Fruit fly (Drosophila melanogaster) whole organism, prepupa: Measurements from ENCODE around the gene CG42579.

Experiments used
- CG10631 ChIP-seq: fragments of 200-800 bp; sonication (Bioruptor generic); optimal IDR thresholded peaks from 2 replicates; lab custom pipeline; 2016; ENCODE audit warnings: missing biosample characterization, missing genetic modification characterization
- CG11762 ChIP-seq: fragments of 200-800 bp; sonication (Bioruptor generic); optimal IDR thresholded peaks from 3 replicates; lab custom pipeline; 2016; ENCODE audit warnings: missing biosample characterization, missing genetic modification characterization; ENCODE audit not compliant: insufficient read depth
- CG11902 ChIP-seq: fragments of 200-800 bp; sonication (Bioruptor generic); optimal IDR thresholded peaks from 3 replicates; lab custom pipeline; 2016; ENCODE audit warnings: missing biosample characterization, missing genetic modification characterization
- CG15336 ChIP-seq: fragments of 200-800 bp; sonication (Bioruptor generic); IDR thresholded peaks from 2 replicates; pipeline ENCODE4 v1.3.6; 2022; ENCODE audit warnings: missing biosample characterization, missing genetic modification characterization
- CG16779 ChIP-seq: fragments of 200-800 bp; sonication (Bioruptor generic); optimal IDR thresholded peaks from 3 replicates; lab custom pipeline; 2017; ENCODE audit warnings: missing biosample characterization, mild to moderate bottlenecking, missing genetic modification characterization
- CG3032 ChIP-seq: fragments of 200-800 bp; optimal IDR thresholded peaks from 2 replicates; lab custom pipeline; 2019; ENCODE audit warnings: missing biosample characterization, mild to moderate bottlenecking, missing genetic modification characterization, moderate library complexity
- CG32006 ChIP-seq: fragments of 200-800 bp; sonication (Bioruptor generic); optimal IDR thresholded peaks from 3 replicates; lab custom pipeline; 2017; ENCODE audit warnings: missing biosample characterization, mild to moderate bottlenecking, missing genetic modification characterization
- CG34406 ChIP-seq: fragments of 200-800 bp; sonication (Bioruptor generic); optimal IDR thresholded peaks from 3 replicates; lab custom pipeline; 2016; ENCODE audit warnings: missing biosample characterization, missing genetic modification characterization
- CG4318 ChIP-seq: fragments of 200-800 bp; sonication (Bioruptor generic); optimal IDR thresholded peaks from 3 replicates; lab custom pipeline; 2017; ENCODE audit warnings: missing biosample characterization, mild to moderate bottlenecking, missing genetic modification characterization
- CG6163 ChIP-seq: fragments of 200-800 bp; sonication (Bioruptor generic); IDR thresholded peaks from 3 replicates; pipeline ENCODE4 v1.3.6; 2022; ENCODE audit warnings: missing biosample characterization, missing genetic modification characterization
- CG6792 ChIP-seq: fragments of 200-800 bp; sonication (Bioruptor generic); optimal IDR thresholded peaks from 3 replicates; lab custom pipeline; 2016; ENCODE audit warnings: missing biosample characterization, missing genetic modification characterization
- CG6808 ChIP-seq: fragments of 200-800 bp; sonication (Bioruptor generic); optimal IDR thresholded peaks from 3 replicates; lab custom pipeline; 2017; ENCODE audit warnings: missing biosample characterization, missing genetic modification characterization, mild to moderate bottlenecking, moderate library complexity, missing genetic modification reagents
- CG7368 ChIP-seq: fragments of 200-800 bp; sonication (Bioruptor generic); optimal IDR thresholded peaks from 3 replicates; lab custom pipeline; 2016; ENCODE audit warnings: missing biosample characterization, missing genetic modification characterization
- CG8319 ChIP-seq: fragments of 200-800 bp; sonication (Bioruptor generic); optimal IDR thresholded peaks from 3 replicates; lab custom pipeline; 2016; ENCODE audit warnings: missing biosample characterization, missing genetic modification characterization
- CG8632 ChIP-seq: fragments of 200-800 bp; sonication (Bioruptor generic); optimal IDR thresholded peaks from 3 replicates; lab custom pipeline; 2016; ENCODE audit warnings: missing biosample characterization, missing genetic modification characterization
- CG9139 ChIP-seq: fragments of 200-800 bp; sonication (Bioruptor generic); optimal IDR thresholded peaks from 3 replicates; lab custom pipeline; 2017; ENCODE audit warnings: missing biosample characterization, mild to moderate bottlenecking, missing genetic modification characterization
- Eip78C ChIP-seq: fragments of 200-800 bp; sonication (Bioruptor generic); peaks from one replicate; lab custom pipeline; 2016; ENCODE audit warnings: missing biosample characterization, missing genetic modification characterization
- Eip93F ChIP-seq: fragments of 200-800 bp; sonication (Bioruptor generic); optimal IDR thresholded peaks from 2 replicates; lab custom pipeline; 2016; ENCODE audit warnings: missing biosample characterization, mild to moderate bottlenecking, missing genetic modification characterization
- Ets21C ChIP-seq: fragments of 200-800 bp; sonication (Bioruptor generic); optimal IDR thresholded peaks from 3 replicates; lab custom pipeline; 2016; ENCODE audit warnings: missing biosample characterization, missing genetic modification characterization
- Hr38 ChIP-seq: sonication (Bioruptor generic); optimal IDR thresholded peaks from 2 replicates; lab custom pipeline; 2016; ENCODE audit warnings: missing biosample characterization, missing genetic modification characterization
- Lpt ChIP-seq: fragments of 200-800 bp; sonication (Bioruptor generic); optimal IDR thresholded peaks from 3 replicates; lab custom pipeline; 2016; ENCODE audit warnings: missing biosample characterization, missing genetic modification characterization
- Met ChIP-seq: fragments of 200-800 bp; sonication (Bioruptor generic); optimal IDR thresholded peaks from 3 replicates; lab custom pipeline; 2016; ENCODE audit warnings: missing biosample characterization, missing genetic modification characterization
- Smox ChIP-seq: fragments of 200-800 bp; sonication (Bioruptor generic); optimal IDR thresholded peaks from 3 replicates; lab custom pipeline; 2016; ENCODE audit warnings: missing biosample characterization, missing genetic modification characterization
- Sox102F ChIP-seq: fragments of 200-800 bp; sonication (Bioruptor generic); optimal IDR thresholded peaks from 2 replicates; lab custom pipeline; 2016; ENCODE audit warnings: missing biosample characterization, mild to moderate bottlenecking, missing genetic modification characterization
- Sox14 ChIP-seq: fragments of 200-800 bp; sonication (Bioruptor generic); optimal IDR thresholded peaks from 3 replicates; lab custom pipeline; 2016; ENCODE audit warnings: missing biosample characterization, missing genetic modification characterization
- achi ChIP-seq: fragments of 200-800 bp; sonication (Bioruptor generic); optimal IDR thresholded peaks from 3 replicates; lab custom pipeline; 2016; ENCODE audit warnings: missing biosample characterization, missing genetic modification characterization
- acj6 ChIP-seq: fragments of 200-800 bp; sonication (Bioruptor generic); optimal IDR thresholded peaks from 3 replicates; lab custom pipeline; 2016; ENCODE audit warnings: missing biosample characterization, missing genetic modification characterization
- cyc ChIP-seq: fragments of 200-800 bp; sonication (Bioruptor generic); optimal IDR thresholded peaks from 3 replicates; lab custom pipeline; 2016; ENCODE audit warnings: missing biosample characterization, missing genetic modification characterization
- dac ChIP-seq: fragments of 200-800 bp; sonication (Bioruptor generic); optimal IDR thresholded peaks from 2 replicates; lab custom pipeline; 2017; ENCODE audit warnings: missing biosample characterization, mild to moderate bottlenecking, missing genetic modification characterization
- dsx ChIP-seq: fragments of 200-800 bp; optimal IDR thresholded peaks from 3 replicates; lab custom pipeline; 2019; ENCODE audit warnings: missing biosample characterization, mild to moderate bottlenecking, missing genetic modification characterization, moderate library complexity; ENCODE audit not compliant: poor library complexity, severe bottlenecking
- esn ChIP-seq: fragments of 200-800 bp; sonication (Bioruptor generic); optimal IDR thresholded peaks from 2 replicates; lab custom pipeline; 2016; ENCODE audit warnings: missing biosample characterization, mild to moderate bottlenecking, missing genetic modification characterization, moderate library complexity
- fd85E ChIP-seq: fragments of 200-800 bp; sonication (Bioruptor generic); optimal IDR thresholded peaks from 3 replicates; lab custom pipeline; 2016; ENCODE audit warnings: missing biosample characterization, missing genetic modification characterization
- fkh ChIP-seq: fragments of 200-800 bp; sonication (Bioruptor generic); optimal IDR thresholded peaks from 3 replicates; lab custom pipeline; 2017; ENCODE audit warnings: missing biosample characterization, mild to moderate bottlenecking, missing genetic modification characterization, moderate library complexity
- net ChIP-seq: fragments of 200-800 bp; sonication (Bioruptor generic); optimal IDR thresholded peaks from 3 replicates; lab custom pipeline; 2016; ENCODE audit warnings: missing biosample characterization, missing genetic modification characterization
- pdm3 ChIP-seq: fragments of 200-800 bp; sonication (Bioruptor generic); optimal IDR thresholded peaks from 3 replicates; lab custom pipeline; 2016; ENCODE audit warnings: missing biosample characterization, missing genetic modification characterization
- salr ChIP-seq, 2 experiments: fragments of 200-800 bp; sonication (Bioruptor generic); optimal IDR thresholded peaks; 3 replicates each; lab custom pipeline; 2016 to 2018; ENCODE audit warnings: missing biosample characterization in 2 of 2, missing genetic modification characterization in 2 of 2, mild to moderate bottlenecking in 1 of 2
- spab ChIP-seq: fragments of 200-800 bp; sonication (Bioruptor generic); optimal IDR thresholded peaks from 2 replicates; lab custom pipeline; 2017; ENCODE audit warnings: missing biosample characterization, mild to moderate bottlenecking, missing genetic modification characterization, missing genetic modification reagents
- ss ChIP-seq, 2 experiments: fragments of 200-800 bp; sonication (Bioruptor generic); optimal IDR thresholded peaks; 2 replicates in 1 of 2; 3 replicates in 1 of 2; lab custom pipeline; 2017 to 2018; ENCODE audit warnings: mild to moderate bottlenecking in 2 of 2, missing biosample characterization in 2 of 2, missing genetic modification characterization in 2 of 2, moderate library complexity in 1 of 2
- topi ChIP-seq: fragments of 200-800 bp; sonication (Bioruptor generic); optimal IDR thresholded peaks from 3 replicates; lab custom pipeline; 2016; ENCODE audit warnings: missing biosample characterization, missing genetic modification characterization
- vri ChIP-seq: fragments of 200-800 bp; sonication (Bioruptor generic); optimal IDR thresholded peaks from 3 replicates; lab custom pipeline; 2016; ENCODE audit warnings: missing biosample characterization, mild to moderate bottlenecking, missing genetic modification characterization

Gene CG42579

DNA sequence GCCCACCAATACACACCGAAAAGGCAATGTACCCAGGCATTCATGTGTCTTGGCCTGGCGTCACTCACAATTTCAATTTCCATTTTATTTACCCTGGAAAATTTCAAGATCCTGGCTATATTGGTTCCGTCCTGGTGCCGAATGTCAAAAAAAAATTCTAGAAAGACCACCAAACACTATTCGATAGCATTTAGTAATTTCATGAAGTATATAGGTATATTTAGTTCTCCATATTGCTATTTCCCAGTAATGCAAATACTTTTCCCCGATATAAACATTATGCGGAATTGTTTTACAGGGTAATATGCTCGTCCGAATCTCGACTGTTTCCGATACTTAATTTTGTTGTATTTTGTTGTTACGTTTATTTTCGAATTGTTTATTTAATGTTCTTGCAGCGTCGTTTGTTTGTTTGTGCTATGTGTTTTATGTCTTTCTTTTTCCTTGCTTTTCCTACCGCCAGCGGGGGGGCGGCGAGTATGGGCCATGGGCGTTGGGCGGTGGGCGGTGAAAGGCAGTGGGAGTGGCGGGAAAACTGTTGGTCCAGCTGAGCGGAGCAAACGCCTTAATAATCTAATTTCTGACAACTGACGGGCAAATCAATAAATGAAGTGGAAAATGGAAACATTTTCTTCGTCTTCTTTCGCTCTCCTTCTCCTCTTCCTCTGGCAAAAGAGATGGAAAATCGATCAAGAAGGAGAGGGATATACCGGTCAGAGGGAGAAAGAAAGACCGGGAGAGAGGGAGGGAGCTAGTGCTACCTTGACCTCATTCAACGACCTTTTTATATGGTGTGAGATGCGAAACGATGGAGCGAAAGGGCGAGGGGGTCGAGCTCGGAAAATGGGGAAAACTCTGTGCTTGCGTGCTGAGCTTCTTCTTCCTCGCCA, 31.4 kb upstream of the CG42579 start (continued):
- peak; percentile 18 for TF ChIP-seq CG3032 (tag; lab: Kevin White, UChicago)
- peak; percentile 80 for TF ChIP-seq CG15336
- TF ChIP-seq spab, result no peak
- peak; percentile 32 for TF ChIP-seq dac
- peak; percentile 53; the same call in 1 of the 3 replicates for TF ChIP-seq CG6163 (GFP tag; lab: Robert Waterston, UW)
- TF ChIP-seq Eip93F (GFP tag; lab: Kevin White, UChicago), result no peak
- peak; percentile 66 for TF ChIP-seq topi (GFP tag; lab: Kevin White, UChicago)
- peak in 1 of 2 experiments; percentile 3 for TF ChIP-seq salr (GFP tag; optimal IDR thresholded peaks at IDR 0.05; lab: Kevin White, UChicago)
- TF ChIP-seq Ets21C (GFP tag; lab: Kevin White, UChicago), result peak; percentile 44
- peak; percentile 24 for TF ChIP-seq CG11902 (GFP tag; lab: Kevin White, UChicago)
- TF ChIP-seq Sox14 (GFP tag; lab: Kevin White, UChicago), result peak; percentile 46
- TF ChIP-seq acj6 (GFP tag; lab: Kevin White, UChicago), result peak; percentile 58
- peak; percentile 60 for TF ChIP-seq pdm3 (GFP tag; lab: Kevin White, UChicago)
- TF ChIP-seq Eip78C, result peak; percentile 85
- no peak for TF ChIP-seq CG16779 (tag; lab: Kevin White, UChicago)
- peak; percentile 67 for TF ChIP-seq CG32006
- TF ChIP-seq CG7368 (GFP tag; lab: Kevin White, UChicago), result peak; percentile 53
- TF ChIP-seq CG6792 (GFP tag; lab: Kevin White, UChicago), result peak; percentile 46
- TF ChIP-seq CG11762, result peak; percentile 24
- TF ChIP-seq fd85E (GFP tag; lab: Kevin White, UChicago), result no peak
- TF ChIP-seq Lpt (GFP tag; lab: Kevin White, UChicago), result peak; percentile 49
- no peak for TF ChIP-seq Hr38 (GFP tag; lab: Kevin White, UChicago)
- TF ChIP-seq CG9139 (GFP tag; lab: Kevin White, UChicago), result no peak
- peak; percentile 56 for TF ChIP-seq net
- TF ChIP-seq CG6808 (GFP tag; lab: Kevin White, UChicago), result no peak
- TF ChIP-seq ss (GFP tag; optimal IDR thresholded peaks at IDR 0.05; lab: Kevin White, UChicago), result peak in 1 of 2 experiments; percentile 8
- TF ChIP-seq Sox102F (GFP tag; lab: Kevin White, UChicago), result peak; percentile 65
- peak; percentile 49 for TF ChIP-seq fkh (GFP tag; lab: Kevin White, UChicago)
- TF ChIP-seq CG4318, result peak; percentile 5
- peak; percentile 57 for TF ChIP-seq Smox (GFP tag; lab: Kevin White, UChicago)
- TF ChIP-seq CG8319, result no peak
- peak; percentile 67 for TF ChIP-seq esn
- peak; percentile 14 for TF ChIP-seq dsx
- TF ChIP-seq CG34406 (GFP tag; lab: Kevin White, UChicago), result peak; percentile 57
- TF ChIP-seq CG10631 (GFP tag; lab: Kevin White, UChicago), result peak; percentile 25
- TF ChIP-seq cyc, result peak; percentile 68
- TF ChIP-seq vri (GFP tag; lab: Kevin White, UChicago), result peak; percentile 12
- peak; percentile 31 for TF ChIP-seq CG8632 (GFP tag; lab: Kevin White, UChicago)
- TF ChIP-seq, all 60 proteins: peak for 47

DNA sequence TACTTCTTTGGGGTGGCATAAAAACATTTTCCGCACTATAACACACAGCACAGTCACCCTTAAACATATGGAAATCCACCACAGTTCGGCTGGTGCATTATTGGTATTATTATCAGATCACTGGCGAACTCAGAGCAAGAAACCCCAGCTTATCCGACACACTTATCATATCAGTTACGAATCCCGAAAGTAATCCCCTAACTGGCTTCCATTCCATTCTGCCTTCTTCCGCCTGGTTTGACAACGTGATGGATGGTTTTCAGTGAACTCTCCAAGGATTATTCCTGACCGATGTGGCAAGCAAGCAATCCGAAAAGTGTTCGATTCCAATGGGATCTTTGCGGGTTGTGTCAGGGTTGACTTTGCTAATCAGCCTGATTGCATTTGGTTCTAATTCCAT, 28.4 kb upstream of the CG42579 start:
- no peak for TF ChIP-seq achi (GFP tag; lab: Kevin White, UChicago)
- TF ChIP-seq vri (GFP tag; lab: Kevin White, UChicago), result no peak
- no peak for TF ChIP-seq Met (GFP tag; lab: Kevin White, UChicago)
- no peak for TF ChIP-seq Sox102F (GFP tag; lab: Kevin White, UChicago)
- no peak for TF ChIP-seq CG34406 (GFP tag; lab: Kevin White, UChicago)
- TF ChIP-seq CG4318, result no peak
- no peak for TF ChIP-seq CG3032 (tag; lab: Kevin White, UChicago)
- no peak for TF ChIP-seq CG7368 (GFP tag; lab: Kevin White, UChicago)
- TF ChIP-seq esn, result no peak
